Worm (Caenorhabditis elegans) whole organism, L1 larva: ENCODE data around the gene eak-7.

ENCODE experiments used
- blmp-1 ChIP-seq: fragments of 150-350 bp; optimal IDR thresholded peaks from 2 replicates; lab custom pipeline; 2014; ENCODE audit warnings: missing biosample characterization, missing genetic modification characterization
- elt-2 ChIP-seq: sonication (generic microtip); optimal IDR thresholded peaks from 2 replicates; lab custom pipeline; 2016; ENCODE audit warnings: missing genetic modification characterization, mild to moderate bottlenecking, inconsistent platforms, missing compliant biosample characterization, missing genetic modification reagents
- elt-3 ChIP-seq, 6 experiments: fragments of 150-350 bp in 1 of 6; sonication (generic microtip); optimal IDR thresholded peaks; 2 replicates each; lab custom pipeline; 2017 to 2018; ENCODE audit warnings: missing biosample characterization in 6 of 6, missing genetic modification characterization in 6 of 6, inconsistent platforms in 1 of 6
- fos-1 ChIP-seq: fragments of 150-350 bp; optimal IDR thresholded peaks from 2 replicates; lab custom pipeline; 2014; ENCODE audit warnings: missing biosample characterization, missing genetic modification characterization
- lin-35 ChIP-seq, 2 experiments: fragments of 150-350 bp; optimal IDR thresholded peaks; 2 replicates each; lab custom pipeline; 2014; ENCODE audit warnings: missing biosample characterization in 2 of 2, missing genetic modification characterization in 2 of 2, missing genetic modification reagents in 2 of 2
- lir-3 ChIP-seq: sonication (generic microtip); optimal IDR thresholded peaks from 2 replicates; lab custom pipeline; 2016; ENCODE audit warnings: mild to moderate bottlenecking, missing genetic modification characterization, moderate library complexity, missing compliant biosample characterization; ENCODE audit not compliant: poor library complexity
- nhr-11 ChIP-seq: fragments of 150-350 bp; optimal IDR thresholded peaks from 2 replicates; lab custom pipeline; 2014; ENCODE audit warnings: missing biosample characterization, missing genetic modification characterization
- nhr-77 ChIP-seq: fragments of 150-350 bp; optimal IDR thresholded peaks from 2 replicates; lab custom pipeline; 2014; ENCODE audit warnings: missing biosample characterization, missing genetic modification characterization
- nhr-90 ChIP-seq: sonication (generic microtip); optimal IDR thresholded peaks from 2 replicates; lab custom pipeline; 2016; ENCODE audit warnings: mild to moderate bottlenecking, missing genetic modification characterization, missing compliant biosample characterization; ENCODE audit not compliant: poor library complexity
- pag-3 ChIP-seq: sonication (generic microtip); optimal IDR thresholded peaks from 2 replicates; lab custom pipeline; 2017; ENCODE audit warnings: missing genetic modification characterization, mild to moderate bottlenecking, missing compliant biosample characterization, antibody characterized with exemption, borderline replicate concordance; ENCODE audit not compliant: insufficient read depth
- pqm-1 ChIP-seq: sonication (generic microtip); optimal IDR thresholded peaks from 3 replicates; lab custom pipeline; 2017; ENCODE audit warnings: missing biosample characterization, missing genetic modification characterization
- unc-62 ChIP-seq: fragments of 150-350 bp; optimal IDR thresholded peaks from 2 replicates; lab custom pipeline; 2014; ENCODE audit warnings: missing biosample characterization, missing genetic modification reagents, missing genetic modification characterization
- unc-98 ChIP-seq: fragments of 200-800 bp; sonication (Bioruptor generic); IDR thresholded peaks from 2 replicates; pipeline ENCODE4 v1.3.6; 2022; ENCODE audit warnings: missing genetic modification characterization, missing compliant biosample characterization

- no peak for TF ChIP-seq pqm-1 (tag; lab: Kevin White, UChicago)
- no peak for TF ChIP-seq nhr-11 (tag; lab: Kevin White, UChicago)
- TF ChIP-seq blmp-1 (tag; lab: Kevin White, UChicago) = no peak
- TF ChIP-seq pag-3 (tag; lab: Kevin White, UChicago) = no peak
- TF ChIP-seq unc-62 = no peak
- TF ChIP-seq lir-3 = no peak
- peak in 1 of 2 experiments; percentile 33 for TF ChIP-seq lin-35 (GFP tag; optimal IDR thresholded peaks at IDR 0.05; lab: Kevin White, UChicago)
- TF ChIP-seq elt-3 (tag; optimal IDR thresholded peaks at IDR 0.05; lab: Kevin White, UChicago) = no peak
- no peak for TF ChIP-seq fos-1 (tag; lab: Kevin White, UChicago)
- TF ChIP-seq nhr-77 (tag; lab: Kevin White, UChicago) = no peak
- TF ChIP-seq elt-2 (tag; lab: Kevin White, UChicago) = no peak
- TF ChIP-seq unc-98 = no peak
- no peak for TF ChIP-seq nhr-90 (tag; lab: Kevin White, UChicago)
Observed at ce11 chrIV:12584146-12584545, 18.4 kb upstream of the eak-7 start.
